Worm (Caenorhabditis elegans) whole organism, late embryonic: ENCODE data around the gene F08G12.3.

Source experiments
- ceh-45 ChIP-seq: fragments of 200-800 bp; sonication (Bioruptor generic); IDR thresholded peaks from 2 replicates; pipeline ENCODE4 v1.3.6; 2022; ENCODE audit warnings: missing genetic modification reagents, missing genetic modification characterization, missing compliant biosample characterization

The F08G12.3 gene

DNA sequence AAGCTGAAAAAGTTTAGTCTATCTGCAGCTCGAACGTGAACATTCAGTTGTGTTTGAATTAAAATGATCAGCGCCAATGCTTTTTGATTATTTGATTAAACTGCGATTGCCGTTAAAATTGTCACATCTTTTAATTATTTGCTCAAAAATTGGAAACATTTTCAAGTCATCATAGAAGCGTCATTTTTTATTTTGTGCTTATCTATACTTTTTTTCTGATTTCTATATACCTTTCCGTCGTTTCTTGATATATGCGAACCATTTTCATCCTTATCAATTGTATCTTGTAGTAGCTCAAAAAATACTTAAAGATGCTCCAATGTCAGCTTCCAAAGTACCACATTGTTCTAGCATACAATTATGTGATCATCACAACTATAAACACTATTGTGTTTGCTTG lies 51.2 kb downstream of the F08G12.3 start:
- TF ChIP-seq ceh-45 (GFP tag; lab: Robert Waterston, UW), result no peak
